Fruit fly (Drosophila melanogaster) whole organism, prepupa: ENCODE data around the gene CG15468.

ENCODE experiments used
- CG10631 ChIP-seq: fragments of 200-800 bp; sonication (Bioruptor generic); optimal IDR thresholded peaks from 2 replicates; lab custom pipeline; 2016; ENCODE audit warnings: missing biosample characterization, missing genetic modification characterization
- CG31627 ChIP-seq: fragments of 200-800 bp; sonication (Bioruptor generic); optimal IDR thresholded peaks from 3 replicates; lab custom pipeline; 2016; ENCODE audit warnings: missing biosample characterization, missing genetic modification characterization
- CG8319 ChIP-seq: fragments of 200-800 bp; sonication (Bioruptor generic); optimal IDR thresholded peaks from 3 replicates; lab custom pipeline; 2016; ENCODE audit warnings: missing biosample characterization, missing genetic modification characterization
- Eip93F ChIP-seq: fragments of 200-800 bp; sonication (Bioruptor generic); optimal IDR thresholded peaks from 2 replicates; lab custom pipeline; 2016; ENCODE audit warnings: missing biosample characterization, mild to moderate bottlenecking, missing genetic modification characterization
- Gug ChIP-seq: fragments of 200-800 bp; sonication (Bioruptor generic); IDR thresholded peaks from 2 replicates; pipeline ENCODE4 v1.3.6; 2022; ENCODE audit warnings: missing biosample characterization, missing genetic modification characterization
- Hr39 ChIP-seq: fragments of 200-800 bp; sonication (Bioruptor generic); optimal IDR thresholded peaks from 2 replicates; lab custom pipeline; 2016; ENCODE audit warnings: missing biosample characterization, missing genetic modification characterization
- acj6 ChIP-seq: fragments of 200-800 bp; sonication (Bioruptor generic); optimal IDR thresholded peaks from 3 replicates; lab custom pipeline; 2016; ENCODE audit warnings: missing biosample characterization, missing genetic modification characterization
- cyc ChIP-seq: fragments of 200-800 bp; sonication (Bioruptor generic); optimal IDR thresholded peaks from 3 replicates; lab custom pipeline; 2016; ENCODE audit warnings: missing biosample characterization, missing genetic modification characterization
- fd59A ChIP-seq: fragments of 200-800 bp; sonication (Bioruptor generic); optimal IDR thresholded peaks from 2 replicates; lab custom pipeline; 2017; ENCODE audit warnings: missing biosample characterization, mild to moderate bottlenecking, missing genetic modification characterization, missing genetic modification reagents
- fd85E ChIP-seq: fragments of 200-800 bp; sonication (Bioruptor generic); optimal IDR thresholded peaks from 3 replicates; lab custom pipeline; 2016; ENCODE audit warnings: missing biosample characterization, missing genetic modification characterization
- net ChIP-seq: fragments of 200-800 bp; sonication (Bioruptor generic); optimal IDR thresholded peaks from 3 replicates; lab custom pipeline; 2016; ENCODE audit warnings: missing biosample characterization, missing genetic modification characterization

dm6 chrX:4982430-4982829, 21.5 kb upstream of the CG15468 start:
- no peak for TF ChIP-seq fd59A (GFP tag; lab: Kevin White, UChicago)
- TF ChIP-seq CG31627 (GFP tag; lab: Kevin White, UChicago), result no peak
- no peak for TF ChIP-seq Gug (GFP tag; lab: Robert Waterston, UW)
- no peak for TF ChIP-seq CG8319 (GFP tag; lab: Kevin White, UChicago)
- no peak for TF ChIP-seq acj6 (GFP tag; lab: Kevin White, UChicago)
- no peak for TF ChIP-seq fd85E (GFP tag; lab: Kevin White, UChicago)
- TF ChIP-seq net (GFP tag; lab: Kevin White, UChicago), result no peak
- no peak for TF ChIP-seq Hr39 (GFP tag; lab: Kevin White, UChicago)
- no peak for TF ChIP-seq cyc (GFP tag; lab: Kevin White, UChicago)
- TF ChIP-seq CG10631, result no peak
- no peak for TF ChIP-seq Eip93F (GFP tag; lab: Kevin White, UChicago)
